Worm (Caenorhabditis elegans) whole organism, late embryonic: ENCODE measurements around the gene F54E4.2.
A peak's percentile ranks its signal among the peaks of the same experiment; 100 is the strongest.

ENCODE experiments used
- C08G9.2 ChIP-seq: sonication (generic microtip); optimal IDR thresholded peaks from 2 replicates; lab custom pipeline; 2016; ENCODE audit warnings: mild to moderate bottlenecking, missing genetic modification characterization, moderate library complexity, missing compliant biosample characterization
- F13H6.1 ChIP-seq: sonication (generic microtip); optimal IDR thresholded peaks from 2 replicates; lab custom pipeline; 2016; ENCODE audit warnings: missing genetic modification characterization, missing compliant biosample characterization
- K02D7.2 ChIP-seq: sonication (generic microtip); optimal IDR thresholded peaks from 2 replicates; lab custom pipeline; 2017; ENCODE audit warnings: mild to moderate bottlenecking, missing genetic modification characterization, missing compliant biosample characterization
- K09A11.1 ChIP-seq: sonication (generic microtip); optimal IDR thresholded peaks from 2 replicates; lab custom pipeline; 2017; ENCODE audit warnings: antibody characterized with exemption, mild to moderate bottlenecking, missing genetic modification characterization, missing compliant biosample characterization; ENCODE audit not compliant: insufficient read depth
- T23F11.4 ChIP-seq: fragments of 200-800 bp; sonication (Bioruptor generic); optimal IDR thresholded peaks from 2 replicates; lab custom pipeline; 2018; ENCODE audit warnings: mild to moderate bottlenecking, missing genetic modification characterization, missing compliant biosample characterization
- ahr-1 ChIP-seq: sonication (generic microtip); optimal IDR thresholded peaks from 2 replicates; lab custom pipeline; 2016; ENCODE audit warnings: missing genetic modification characterization, missing compliant biosample characterization
- ama-1 ChIP-seq: fragments of 150-350 bp; optimal IDR thresholded peaks from 2 replicates; lab custom pipeline; 2014
- ceh-18 ChIP-seq: sonication (generic microtip); optimal IDR thresholded peaks from 2 replicates; lab custom pipeline; 2016; ENCODE audit warnings: missing genetic modification characterization, missing compliant biosample characterization
- ceh-2 ChIP-seq: sonication (generic microtip); optimal IDR thresholded peaks from 2 replicates; lab custom pipeline; 2016; ENCODE audit warnings: missing genotype, missing genetic modification characterization, missing compliant biosample characterization
- ceh-22 ChIP-seq: sonication (generic microtip); optimal IDR thresholded peaks from 2 replicates; lab custom pipeline; 2017; ENCODE audit warnings: missing biosample characterization, missing genetic modification characterization
- ceh-24 ChIP-seq: sonication (generic microtip); optimal IDR thresholded peaks from 2 replicates; lab custom pipeline; 2016; ENCODE audit warnings: mild to moderate bottlenecking, missing genetic modification characterization, missing compliant biosample characterization
- ceh-31 ChIP-seq: sonication (generic microtip); optimal IDR thresholded peaks from 2 replicates; lab custom pipeline; 2016; ENCODE audit warnings: missing genetic modification characterization, missing compliant biosample characterization
- ceh-34 ChIP-seq: sonication (generic microtip); optimal IDR thresholded peaks from 2 replicates; lab custom pipeline; 2016; ENCODE audit warnings: mild to moderate bottlenecking, missing genetic modification characterization, missing compliant biosample characterization
- ceh-45 ChIP-seq: fragments of 200-800 bp; sonication (Bioruptor generic); IDR thresholded peaks from 2 replicates; pipeline ENCODE4 v1.3.6; 2022; ENCODE audit warnings: missing genetic modification reagents, missing genetic modification characterization, missing compliant biosample characterization
- ceh-6 ChIP-seq: fragments of 200-800 bp; sonication (Bioruptor generic); optimal IDR thresholded peaks from 2 replicates; lab custom pipeline; 2018; ENCODE audit warnings: mild to moderate bottlenecking, missing genetic modification characterization, missing compliant biosample characterization
- ceh-9 ChIP-seq: sonication (generic microtip); optimal IDR thresholded peaks from 2 replicates; lab custom pipeline; 2016; ENCODE audit warnings: mild to moderate bottlenecking, missing genetic modification characterization, inconsistent platforms, missing compliant biosample characterization
- che-1 ChIP-seq: sonication (generic microtip); optimal IDR thresholded peaks from 2 replicates; lab custom pipeline; 2016; ENCODE audit warnings: mild to moderate bottlenecking, missing genetic modification characterization, missing compliant biosample characterization
- dve-1 ChIP-seq: sonication (generic microtip); optimal IDR thresholded peaks from 2 replicates; lab custom pipeline; 2017; ENCODE audit warnings: antibody characterized with exemption, mild to moderate bottlenecking, missing genetic modification characterization, missing compliant biosample characterization
- elt-4 ChIP-seq: sonication (generic microtip); optimal IDR thresholded peaks from 2 replicates; lab custom pipeline; 2016; ENCODE audit warnings: missing genetic modification characterization, missing compliant biosample characterization
- eyg-1 ChIP-seq: sonication (generic microtip); optimal IDR thresholded peaks from 2 replicates; lab custom pipeline; 2016; ENCODE audit warnings: missing genotype, missing genetic modification characterization, missing compliant biosample characterization
- fkh-10 ChIP-seq: fragments of 150-350 bp; optimal IDR thresholded peaks from 2 replicates; lab custom pipeline; 2014; ENCODE audit warnings: missing biosample characterization, missing genetic modification reagents, missing genetic modification characterization
- gmeb-2 ChIP-seq: sonication (generic microtip); optimal IDR thresholded peaks from 2 replicates; lab custom pipeline; 2016; ENCODE audit warnings: missing genetic modification characterization, inconsistent platforms, missing compliant biosample characterization
- hlh-13 ChIP-seq: fragments of 200-800 bp; sonication (Bioruptor generic); optimal IDR thresholded peaks from 2 replicates; lab custom pipeline; 2018; ENCODE audit warnings: mild to moderate bottlenecking, missing genetic modification characterization, missing compliant biosample characterization
- hlh-30 ChIP-seq: sonication (generic microtip); optimal IDR thresholded peaks from 2 replicates; lab custom pipeline; 2017; ENCODE audit warnings: antibody characterized with exemption, missing genetic modification characterization, missing compliant biosample characterization; ENCODE audit not compliant: insufficient read depth
- hlh-6 ChIP-seq: sonication (generic microtip); optimal IDR thresholded peaks from 2 replicates; lab custom pipeline; 2016; ENCODE audit warnings: missing genotype, missing genetic modification characterization, missing compliant biosample characterization
- lim-6 ChIP-seq: sonication (generic microtip); optimal IDR thresholded peaks from 2 replicates; lab custom pipeline; 2016; ENCODE audit warnings: missing genetic modification characterization, missing compliant biosample characterization
- mec-3 ChIP-seq: sonication (generic microtip); optimal IDR thresholded peaks from 2 replicates; lab custom pipeline; 2016; ENCODE audit warnings: borderline replicate concordance, missing genetic modification characterization, missing compliant biosample characterization
- nfya-1 ChIP-seq: sonication (generic microtip); optimal IDR thresholded peaks from 2 replicates; lab custom pipeline; 2017; ENCODE audit warnings: missing genetic modification characterization, mild to moderate bottlenecking, missing compliant biosample characterization, antibody characterized with exemption, moderate library complexity
- nhr-232 ChIP-seq: sonication (generic microtip); optimal IDR thresholded peaks from 2 replicates; lab custom pipeline; 2016; ENCODE audit warnings: missing genetic modification characterization, missing compliant biosample characterization
- npax-4 ChIP-seq: sonication (generic microtip); optimal IDR thresholded peaks from 2 replicates; lab custom pipeline; 2016; ENCODE audit warnings: missing genetic modification characterization, missing compliant biosample characterization
- odd-2 ChIP-seq: sonication (generic microtip); optimal IDR thresholded peaks from 2 replicates; lab custom pipeline; 2017; ENCODE audit warnings: antibody characterized with exemption, mild to moderate bottlenecking, missing genetic modification characterization, missing compliant biosample characterization
- pag-3 ChIP-seq: sonication (generic microtip); optimal IDR thresholded peaks from 2 replicates; lab custom pipeline; 2016; ENCODE audit warnings: missing compliant biosample characterization, missing genetic modification characterization, borderline replicate concordance
- pax-1 ChIP-seq: fragments of 150-350 bp; optimal IDR thresholded peaks from 2 replicates; lab custom pipeline; 2014; ENCODE audit warnings: missing biosample characterization, missing genetic modification characterization
- pha-2 ChIP-seq: sonication (generic microtip); optimal IDR thresholded peaks from 2 replicates; lab custom pipeline; 2017; ENCODE audit warnings: mild to moderate bottlenecking, missing genetic modification characterization, missing compliant biosample characterization
- pqm-1 ChIP-seq: sonication (generic microtip); optimal IDR thresholded peaks from 2 replicates; lab custom pipeline; 2016; ENCODE audit warnings: missing genetic modification characterization, missing compliant biosample characterization
- ref-2 ChIP-seq: sonication (generic microtip); optimal IDR thresholded peaks from 2 replicates; lab custom pipeline; 2016; ENCODE audit warnings: missing genetic modification characterization, missing compliant biosample characterization
- rnt-1 ChIP-seq: sonication (generic microtip); optimal IDR thresholded peaks from 2 replicates; lab custom pipeline; 2016; ENCODE audit warnings: missing genetic modification characterization, missing compliant biosample characterization
- sdc-2 ChIP-seq: sonication (generic microtip); optimal IDR thresholded peaks from 2 replicates; lab custom pipeline; 2016; ENCODE audit warnings: missing genotype, missing genetic modification characterization, missing compliant biosample characterization
- sox-2 ChIP-seq: fragments of 200-800 bp; sonication (Bioruptor generic); IDR thresholded peaks from 2 replicates; pipeline ENCODE4 v1.3.6; 2022; ENCODE audit warnings: missing genetic modification reagents, missing genetic modification characterization, missing compliant biosample characterization
- syd-9 ChIP-seq: sonication (generic microtip); optimal IDR thresholded peaks from 2 replicates; lab custom pipeline; 2016; ENCODE audit warnings: mild to moderate bottlenecking, missing genetic modification characterization, moderate library complexity, missing compliant biosample characterization
- tbx-2 ChIP-seq: sonication (generic microtip); optimal IDR thresholded peaks from 2 replicates; lab custom pipeline; 2016; ENCODE audit warnings: missing genetic modification characterization, missing compliant biosample characterization
- ttx-3 ChIP-seq: sonication (generic microtip); optimal IDR thresholded peaks from 2 replicates; lab custom pipeline; 2016; ENCODE audit warnings: missing genetic modification reagents, missing genetic modification characterization, missing compliant biosample characterization
- unc-3 ChIP-seq, 2 experiments: fragments of 200-800 bp in 1 of 2; sonication (Bioruptor generic) in 1 of 2; sonication (generic microtip) in 1 of 2; conservative IDR thresholded peaks in 1 of 2; optimal IDR thresholded peaks in 1 of 2; 2 replicates each; pipeline versions ENCODE4 v1.3.6 to Lab custom; 2016 to 2022; ENCODE audit warnings: missing compliant biosample characterization in 2 of 2, missing genetic modification characterization in 2 of 2, missing genetic modification reagents in 1 of 2
- unc-42 ChIP-seq: sonication (generic microtip); optimal IDR thresholded peaks from 2 replicates; lab custom pipeline; 2016; ENCODE audit warnings: missing genotype, missing genetic modification characterization, missing compliant biosample characterization
- unc-55 ChIP-seq: sonication (generic microtip); optimal IDR thresholded peaks from 2 replicates; lab custom pipeline; 2017; ENCODE audit warnings: missing biosample characterization, missing genetic modification reagents, missing genetic modification characterization
- unc-86 ChIP-seq: sonication (generic microtip); optimal IDR thresholded peaks from 2 replicates; lab custom pipeline; 2016; ENCODE audit warnings: missing genetic modification characterization, missing compliant biosample characterization
- zip-5 ChIP-seq: sonication (generic microtip); optimal IDR thresholded peaks from 2 replicates; lab custom pipeline; 2016; ENCODE audit warnings: missing genetic modification characterization, missing compliant biosample characterization
- ztf-16 ChIP-seq: sonication (generic microtip); optimal IDR thresholded peaks from 2 replicates; lab custom pipeline; 2017; ENCODE audit warnings: missing genetic modification characterization, missing compliant biosample characterization

F54E4.2 gene

ce11 chrX:14610093-14610763 is 18.5 kb downstream of the F54E4.2 start (continued):
- TF ChIP-seq ceh-34 (tag; lab: Kevin White, UChicago) (peak; percentile 31), unc-3 (GFP tag; conservative IDR thresholded peaks at IDR 0.05; lab: Robert Waterston, UW) (no peak), unc-3 (tag; optimal IDR thresholded peaks at IDR 0.05; lab: Kevin White, UChicago) (no peak)
- TF ChIP-seq, all 69 proteins: peak for 10

- no peak for TF ChIP-seq lim-6 (tag; lab: Kevin White, UChicago)
- TF ChIP-seq ceh-24 = no peak
- no peak for TF ChIP-seq pha-2
- no peak for TF ChIP-seq K09A11.1
- TF ChIP-seq ztf-16 = no peak
- no peak for TF ChIP-seq ceh-22 (tag; lab: Kevin White, UChicago)
- no peak for TF ChIP-seq F13H6.1
- TF ChIP-seq hlh-6 = no peak
- no peak for TF ChIP-seq fkh-10 (GFP tag; lab: Kevin White, UChicago)
- no peak for TF ChIP-seq ceh-6 (GFP tag; lab: Kevin White, UChicago)
- no peak for TF ChIP-seq ceh-31 (tag; lab: Kevin White, UChicago)
- TF ChIP-seq K02D7.2 (tag; lab: Kevin White, UChicago) = no peak
- TF ChIP-seq hlh-30 = no peak
- no peak for TF ChIP-seq ceh-18 (tag; lab: Kevin White, UChicago)
- no peak for TF ChIP-seq T23F11.4 (GFP tag; lab: Kevin White, UChicago)
- no peak for TF ChIP-seq nhr-232
Observed at ce11 chrX:14607770-14608169, 20.9 kb downstream of the F54E4.2 start.

ce11 chrX:14602676-14603075 is 26.0 kb downstream of the F54E4.2 start, which contains the start of gene eor-2:
TSS of gene eor-2 (plus strand) at chrX:14603017.
- TF ChIP-seq unc-42 (tag; lab: Kevin White, UChicago) = peak; percentile 60
- no peak for TF ChIP-seq hlh-13
- TF ChIP-seq ceh-9 (tag; lab: Kevin White, UChicago) = no peak
- no peak for TF ChIP-seq ama-1 (lab: Kevin White, UChicago)
- TF ChIP-seq unc-86 (tag; lab: Kevin White, UChicago) = no peak
- peak; percentile 46 for TF ChIP-seq syd-9
- peak; percentile 37 for TF ChIP-seq ceh-2 (tag; lab: Kevin White, UChicago)
- peak; percentile 37 for TF ChIP-seq F13H6.1
- no peak for TF ChIP-seq ceh-6 (GFP tag; lab: Kevin White, UChicago)
- TF ChIP-seq K02D7.2 (tag; lab: Kevin White, UChicago) = no peak
- TF ChIP-seq odd-2 = no peak
- TF ChIP-seq ttx-3 (tag; lab: Kevin White, UChicago) = no peak
- TF ChIP-seq C08G9.2 = peak; percentile 44
- peak; percentile 42 for TF ChIP-seq tbx-2 (tag; lab: Kevin White, UChicago)
- TF ChIP-seq gmeb-2 = no peak
- peak; percentile 74 for TF ChIP-seq sdc-2 (tag; lab: Kevin White, UChicago)
- TF ChIP-seq elt-4 (tag; lab: Kevin White, UChicago) = no peak
- no peak for TF ChIP-seq ceh-45 (GFP tag; lab: Robert Waterston, UW)
- no peak for TF ChIP-seq npax-4
- TF ChIP-seq sox-2 = no peak
- no peak for TF ChIP-seq eyg-1 (tag; lab: Kevin White, UChicago)
- no peak for TF ChIP-seq pqm-1
- TF ChIP-seq pha-2 = no peak
- no peak for TF ChIP-seq zip-5
- no peak for TF ChIP-seq lim-6 (tag; lab: Kevin White, UChicago)
- TF ChIP-seq ahr-1 (tag; lab: Kevin White, UChicago) = no peak
- peak; percentile 61 for TF ChIP-seq unc-55 (GFP tag; lab: Kevin White, UChicago)
- peak; percentile 17 for TF ChIP-seq rnt-1 (tag; lab: Kevin White, UChicago)
- no peak for TF ChIP-seq unc-3 (GFP tag; conservative IDR thresholded peaks at IDR 0.05; lab: Robert Waterston, UW)
- no peak for TF ChIP-seq unc-3 (tag; optimal IDR thresholded peaks at IDR 0.05; lab: Kevin White, UChicago)
- peak; percentile 33 for TF ChIP-seq pax-1 (tag; lab: Kevin White, UChicago)
- TF ChIP-seq pag-3 (tag; lab: Kevin White, UChicago) = no peak
- TF ChIP-seq nfya-1 (tag; lab: Kevin White, UChicago) = peak; percentile 79
- peak; percentile 72 for TF ChIP-seq ceh-34 (tag; lab: Kevin White, UChicago)
- TF ChIP-seq mec-3 (tag; lab: Kevin White, UChicago) = no peak
- peak; percentile 49 for TF ChIP-seq ref-2 (tag; lab: Kevin White, UChicago)
- no peak for TF ChIP-seq dve-1 (tag; lab: Kevin White, UChicago)
- TF ChIP-seq ceh-18 (tag; lab: Kevin White, UChicago) = peak; percentile 24
- TF ChIP-seq che-1 (tag; lab: Kevin White, UChicago) = no peak
